Fruit fly (Drosophila melanogaster): ENCODE measurements around the gene mRpL15.

The mRpL15 gene

DNA sequence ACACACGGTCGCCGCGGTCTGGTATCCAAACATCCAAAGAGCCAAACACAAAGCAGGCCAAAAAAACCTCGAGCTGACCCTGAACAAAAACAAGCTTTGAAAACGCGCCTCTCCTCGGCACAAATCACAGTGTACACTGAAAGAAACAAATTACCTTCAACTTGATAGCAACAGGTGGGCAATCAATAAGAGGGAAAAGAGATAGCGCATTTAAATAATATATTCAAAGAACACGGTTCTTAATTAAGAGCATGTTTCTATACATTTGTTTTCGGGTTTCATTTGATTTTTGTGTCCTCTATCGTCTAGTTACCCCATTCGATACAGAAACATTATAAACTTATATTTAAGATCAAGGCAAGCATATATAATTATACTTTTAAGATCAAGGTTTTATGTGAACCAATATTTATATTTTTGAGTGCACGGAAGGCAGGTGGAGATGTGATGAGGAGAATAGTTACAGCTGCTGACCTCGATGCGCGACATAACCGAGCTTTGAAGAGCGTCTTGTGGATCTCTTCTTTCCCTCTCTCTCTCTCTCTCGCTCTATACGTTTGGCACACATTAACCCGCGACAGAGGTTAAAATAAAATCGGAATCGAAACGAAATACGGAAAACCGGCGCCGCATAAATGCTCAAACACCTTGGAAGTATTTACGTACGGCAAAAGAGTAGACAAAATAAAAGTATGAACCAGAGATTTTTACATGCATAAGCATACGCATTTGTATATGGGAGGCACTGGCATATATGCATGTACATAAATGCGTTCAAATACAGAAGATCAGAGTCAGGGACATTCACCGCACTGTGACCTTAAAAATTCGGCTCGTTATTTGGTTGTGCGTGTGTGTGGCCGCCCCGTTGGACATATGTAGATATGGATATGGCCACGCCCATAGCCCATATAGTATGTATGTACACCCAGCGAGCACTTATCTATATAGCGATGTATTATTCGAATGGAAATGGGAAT lies 37.5 kb downstream of the mRpL15 start:
- TF ChIP-seq Snoo (tag; optimal IDR thresholded peaks at IDR 0.05) (peak; percentile 65), CG4496 (GFP tag; IDR thresholded peaks at IDR 0.05) (peak; percentile 62; the same call in 2 of the 3 replicates), Ets98B (GFP tag; IDR thresholded peaks at IDR 0.05) (peak; percentile 53), CG9948 (tag; optimal IDR thresholded peaks at IDR 0.05) (peak; percentile 78), CG32121 (GFP tag; IDR thresholded peaks at IDR 0.05) (peak; percentile 70), gl (tag; optimal IDR thresholded peaks at IDR 0.05) (peak; percentile 22), Pif1A (GFP tag; optimal IDR thresholded peaks at IDR 0.05) (peak; percentile 85), CG12605 (GFP tag; IDR thresholded peaks at IDR 0.05) (peak; percentile 35; the same call in 1 of the 2 replicates), Pif1B (GFP tag; optimal IDR thresholded peaks at IDR 0.05) (peak; percentile 84), EcR (GFP tag; optimal IDR thresholded peaks at IDR 0.05) (no peak), CG8301 (tag; optimal IDR thresholded peaks at IDR 0.05) (peak; percentile 87), D1 (tag; optimal IDR thresholded peaks at IDR 0.05) (peak; percentile 16), CG13204 (GFP tag; optimal IDR thresholded peaks at IDR 0.05) (peak; percentile 19), CG17806 (tag; optimal IDR thresholded peaks at IDR 0.05) (peak; percentile 75), CG15710 (tag; optimal IDR thresholded peaks at IDR 0.05) (peak; percentile 65), CG8159 (tag; optimal IDR thresholded peaks at IDR 0.05) (peak; percentile 80), rn (GFP tag; IDR thresholded peaks at IDR 0.05) (no peak), fd96Ca (GFP tag; IDR thresholded peaks at IDR 0.05) (peak; percentile 65), CG10348 (GFP tag; IDR thresholded peaks at IDR 0.05) (peak; percentile 29; the same call in 1 of the 2 replicates), CG14655 (GFP tag; optimal IDR thresholded peaks at IDR 0.05) (no peak), CG34367 (tag; optimal IDR thresholded peaks at IDR 0.05) (peak; percentile 62)

DNA sequence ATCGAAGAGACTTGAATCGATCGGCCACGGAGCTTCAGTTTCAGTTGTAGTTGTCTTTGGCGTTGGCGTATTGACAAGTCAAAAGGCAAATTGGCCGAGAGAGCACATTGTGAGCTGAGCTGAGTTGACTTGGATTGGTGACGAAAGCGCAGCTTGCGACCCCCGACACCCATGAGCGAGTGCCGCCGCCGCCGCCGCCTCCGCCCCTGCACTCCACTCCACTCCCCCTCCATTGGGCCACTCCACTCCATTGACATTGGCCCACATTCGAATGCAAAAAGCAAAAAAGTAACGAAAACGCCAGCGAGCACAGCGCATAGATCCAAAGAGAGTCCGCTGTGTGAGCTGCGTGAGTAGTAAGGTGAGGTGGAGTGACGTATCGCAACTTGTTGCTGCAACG lies 38.2 kb downstream of the mRpL15 start:
- TF ChIP-seq fd96Ca (GFP tag; IDR thresholded peaks at IDR 0.05), result no peak
- no peak for TF ChIP-seq gl (tag; optimal IDR thresholded peaks at IDR 0.05)
- TF ChIP-seq CG32121 (GFP tag; IDR thresholded peaks at IDR 0.05), result no peak
- TF ChIP-seq CG8159 (tag; optimal IDR thresholded peaks at IDR 0.05), result no peak
- no peak for TF ChIP-seq CG34367 (tag; optimal IDR thresholded peaks at IDR 0.05)
- TF ChIP-seq Snoo (tag; optimal IDR thresholded peaks at IDR 0.05), result no peak
- no peak for TF ChIP-seq CG17806 (tag; optimal IDR thresholded peaks at IDR 0.05)
- no peak for TF ChIP-seq EcR (GFP tag; optimal IDR thresholded peaks at IDR 0.05)
- TF ChIP-seq CG9948 (tag; optimal IDR thresholded peaks at IDR 0.05), result no peak
- no peak for TF ChIP-seq CG15710 (tag; optimal IDR thresholded peaks at IDR 0.05)
- no peak for TF ChIP-seq CG13204 (GFP tag; optimal IDR thresholded peaks at IDR 0.05)
- TF ChIP-seq CG8301 (tag; optimal IDR thresholded peaks at IDR 0.05), result no peak
- no peak for TF ChIP-seq Pif1B (GFP tag; optimal IDR thresholded peaks at IDR 0.05)
- TF ChIP-seq CG4496 (GFP tag; IDR thresholded peaks at IDR 0.05), result no peak
- no peak for TF ChIP-seq CG12605 (GFP tag; IDR thresholded peaks at IDR 0.05)

DNA sequence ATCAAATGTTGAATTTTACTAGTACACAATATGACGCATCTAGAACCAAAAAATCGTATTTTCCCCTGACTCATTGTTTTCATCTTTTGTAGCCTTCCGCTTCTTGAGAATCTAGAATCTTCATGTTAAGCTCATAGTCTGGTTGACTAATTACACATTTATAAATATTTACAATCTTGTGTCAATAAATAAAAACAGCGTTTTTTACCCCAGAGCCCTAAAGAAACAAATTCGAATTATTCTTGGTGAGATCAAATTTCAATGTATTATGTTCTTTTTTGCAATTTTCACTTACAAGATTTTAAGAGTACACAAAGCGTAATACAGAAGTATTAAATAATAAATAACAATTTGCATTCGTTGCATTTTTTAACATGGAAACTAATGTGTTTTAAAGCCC lies 40.0 kb downstream of the mRpL15 start:
- TF ChIP-seq CG8159 (tag; optimal IDR thresholded peaks at IDR 0.05), result no peak
- no peak for TF ChIP-seq CG17806 (tag; optimal IDR thresholded peaks at IDR 0.05)
- TF ChIP-seq rn (GFP tag; IDR thresholded peaks at IDR 0.05), result no peak
- TF ChIP-seq EcR (GFP tag; optimal IDR thresholded peaks at IDR 0.05), result no peak
- no peak for TF ChIP-seq D1 (tag; optimal IDR thresholded peaks at IDR 0.05)

DNA sequence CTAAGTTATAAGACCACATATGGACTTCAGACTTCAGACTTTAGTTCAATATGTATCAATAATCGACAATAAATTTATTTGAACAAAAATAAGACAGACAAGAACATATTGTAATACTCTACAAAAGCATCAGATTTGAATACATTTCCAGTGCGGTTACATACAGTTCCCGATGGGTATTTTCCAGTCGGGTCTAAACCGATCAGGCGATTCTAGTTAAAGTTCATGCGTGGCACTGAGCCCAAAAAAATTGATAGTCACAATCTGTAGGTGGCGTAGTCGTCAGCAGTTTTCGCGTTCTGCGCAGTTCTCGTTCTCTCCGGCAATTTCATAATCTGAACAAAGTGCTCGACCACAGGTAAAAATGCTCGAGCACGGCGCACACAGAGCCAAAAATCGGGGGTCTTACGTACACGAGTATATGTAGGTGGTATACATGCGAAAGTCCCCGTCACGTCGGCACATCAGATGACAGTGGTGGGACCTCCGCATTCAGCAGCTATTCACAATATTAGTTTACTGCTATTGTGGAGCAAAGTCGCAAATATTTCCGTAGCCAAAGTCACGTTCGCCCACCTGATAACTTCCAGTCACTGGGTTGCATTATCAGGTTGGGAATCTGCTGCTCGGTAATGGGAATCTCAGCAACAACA lies 40.6 kb downstream of the mRpL15 start:
- TF ChIP-seq fd96Ca (GFP tag; IDR thresholded peaks at IDR 0.05) (0 out of 3 replicates have a peak, but pooled peaks have one; percentile 13), Pif1B (GFP tag; optimal IDR thresholded peaks at IDR 0.05) (peak; percentile 7), Snoo (tag; optimal IDR thresholded peaks at IDR 0.05) (no peak), CG4496 (GFP tag; IDR thresholded peaks at IDR 0.05) (no peak)

DNA sequence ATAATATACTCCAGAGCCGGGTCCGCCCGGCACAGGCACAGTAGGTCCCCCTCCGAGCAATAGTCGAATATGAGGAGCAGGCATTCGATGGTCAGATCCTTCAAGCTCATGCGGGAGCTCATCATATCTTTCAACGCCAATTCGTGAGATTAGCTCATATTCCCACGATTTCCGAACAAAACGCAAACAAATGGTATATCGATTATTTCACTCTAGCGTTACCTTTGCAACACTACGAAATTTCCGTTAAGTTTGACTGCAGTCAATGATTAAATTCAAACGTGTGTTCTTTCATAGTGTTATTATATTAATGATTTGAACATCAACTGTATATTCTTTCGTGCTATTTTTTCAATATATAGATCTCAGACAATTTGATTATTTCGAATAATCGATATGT lies 42.7 kb downstream of the mRpL15 start, which contains the start of gene CG33969:
Gene CG33969 (minus strand): TSS at position 197 of the 400 bp plus-strand sequence.
- no peak for TF ChIP-seq CG34367 (tag; optimal IDR thresholded peaks at IDR 0.05)

DNA sequence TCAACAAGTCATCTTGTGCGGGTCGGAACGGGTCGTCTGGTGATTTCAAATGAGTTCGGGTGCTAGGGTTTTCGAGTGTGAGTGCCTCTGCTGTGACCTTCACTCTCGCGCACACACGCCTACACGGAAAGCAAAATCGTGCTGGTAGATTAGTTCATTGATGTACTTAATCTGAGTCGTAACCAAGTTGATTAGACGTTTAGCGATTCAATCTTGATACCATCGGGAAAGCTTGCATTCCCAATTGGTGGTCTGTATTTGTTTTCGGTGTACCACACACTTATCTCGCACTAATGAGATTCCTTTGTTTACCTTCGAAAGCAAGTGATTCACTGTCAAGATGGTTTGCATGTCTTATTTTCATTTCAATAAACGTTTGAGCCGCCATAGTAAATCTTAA lies 47.0 kb downstream of the mRpL15 start:
- TF ChIP-seq CG10348 (GFP tag; IDR thresholded peaks at IDR 0.05) (no peak), CG12605 (GFP tag; IDR thresholded peaks at IDR 0.05) (no peak), Pif1B (GFP tag; optimal IDR thresholded peaks at IDR 0.05) (no peak), fd96Ca (GFP tag; IDR thresholded peaks at IDR 0.05) (no peak), Snoo (tag; optimal IDR thresholded peaks at IDR 0.05) (no peak), CG17806 (tag; optimal IDR thresholded peaks at IDR 0.05) (no peak), CG13204 (GFP tag; optimal IDR thresholded peaks at IDR 0.05) (no peak), CG8301 (tag; optimal IDR thresholded peaks at IDR 0.05) (no peak), EcR (GFP tag; optimal IDR thresholded peaks at IDR 0.05) (no peak), rn (GFP tag; IDR thresholded peaks at IDR 0.05) (no peak), CG15710 (tag; optimal IDR thresholded peaks at IDR 0.05) (no peak), CG9948 (tag; optimal IDR thresholded peaks at IDR 0.05) (no peak), D1 (tag; optimal IDR thresholded peaks at IDR 0.05) (no peak)
